Worm (Caenorhabditis elegans) whole organism, L3 larva: ENCODE data around the gene C16C8.26.
"Not testable (repeated sequence)": the region's sequence is repeated elsewhere in the genome, so short reads cannot be mapped to it uniquely, and the experiment has no call there.

ENCODE experiments used
- R02D3.7 ChIP-seq: fragments of 150-350 bp; optimal IDR thresholded peaks from 2 replicates; lab custom pipeline; 2014; ENCODE audit warnings: missing biosample characterization, missing genetic modification characterization
- ZK546.5 ChIP-seq: sonication (generic microtip); optimal IDR thresholded peaks from 2 replicates; lab custom pipeline; 2017; ENCODE audit warnings: missing biosample characterization, missing genetic modification characterization
- aly-2 ChIP-seq: fragments of 150-350 bp; optimal IDR thresholded peaks from 2 replicates; lab custom pipeline; 2014; ENCODE audit warnings: missing biosample characterization, missing genetic modification characterization
- ama-1 ChIP-seq: fragments of 150-350 bp; optimal IDR thresholded peaks from 2 replicates; lab custom pipeline; 2018
- ceh-16 ChIP-seq: sonication (generic microtip); optimal IDR thresholded peaks from 2 replicates; lab custom pipeline; 2017; ENCODE audit warnings: missing biosample characterization, missing genetic modification characterization
- egl-27 ChIP-seq: sonication (generic microtip); optimal IDR thresholded peaks from 4 replicates; lab custom pipeline; 2017; ENCODE audit warnings: missing biosample characterization, missing genetic modification reagents, missing genetic modification characterization
- egl-5 ChIP-seq: fragments of 150-350 bp; optimal IDR thresholded peaks from 2 replicates; lab custom pipeline; 2017; ENCODE audit warnings: missing biosample characterization, missing genetic modification reagents, missing genetic modification characterization, inconsistent platforms
- elt-1 ChIP-seq: fragments of 150-350 bp; optimal IDR thresholded peaks from 2 replicates; lab custom pipeline; 2014; ENCODE audit warnings: missing biosample characterization, missing genetic modification characterization
- elt-2 ChIP-seq: sonication (generic microtip); optimal IDR thresholded peaks from 2 replicates; lab custom pipeline; 2016; ENCODE audit warnings: missing genetic modification reagents, mild to moderate bottlenecking, missing genetic modification characterization, missing compliant biosample characterization
- elt-3 ChIP-seq, 3 experiments: fragments of 150-350 bp in 1 of 3; sonication (generic microtip) in 2 of 3; optimal IDR thresholded peaks; 2 replicates in 2 of 3; 4 replicates in 1 of 3; lab custom pipeline; 2014 to 2017; ENCODE audit warnings: missing biosample characterization in 3 of 3, missing genetic modification characterization in 3 of 3
- eor-1 ChIP-seq, 2 experiments: fragments of 150-350 bp; optimal IDR thresholded peaks; 2 replicates each; lab custom pipeline; 2014 to 2018; ENCODE audit warnings: missing biosample characterization in 2 of 2, missing genetic modification characterization in 2 of 2
- fkh-2 ChIP-seq: fragments of 150-350 bp; optimal IDR thresholded peaks from 2 replicates; lab custom pipeline; 2014; ENCODE audit warnings: missing biosample characterization, missing genetic modification reagents, missing genetic modification characterization
- fos-1 ChIP-seq: fragments of 150-350 bp; optimal IDR thresholded peaks from 2 replicates; lab custom pipeline; 2014; ENCODE audit warnings: missing biosample characterization, missing genetic modification characterization
- hmg-11 ChIP-seq: sonication (generic microtip); optimal IDR thresholded peaks from 2 replicates; lab custom pipeline; 2016; ENCODE audit warnings: missing genetic modification characterization, missing compliant biosample characterization
- jun-1 ChIP-seq: fragments of 150-350 bp; optimal IDR thresholded peaks from 2 replicates; lab custom pipeline; 2014; ENCODE audit warnings: missing biosample characterization, missing genetic modification reagents, missing genetic modification characterization
- lin-15B ChIP-seq: fragments of 150-350 bp; optimal IDR thresholded peaks from 2 replicates; lab custom pipeline; 2014; ENCODE audit warnings: missing biosample characterization, missing genetic modification characterization
- lin-39 ChIP-seq: fragments of 150-350 bp; optimal IDR thresholded peaks from 2 replicates; lab custom pipeline; 2018; ENCODE audit warnings: missing biosample characterization, missing genetic modification reagents, missing genetic modification characterization
- mdl-1 ChIP-seq: fragments of 150-350 bp; optimal IDR thresholded peaks from 2 replicates; lab custom pipeline; 2014; ENCODE audit warnings: missing biosample characterization, missing genetic modification characterization
- mml-1 ChIP-seq: fragments of 150-350 bp; sonication (generic microtip); optimal IDR thresholded peaks from 3 replicates; lab custom pipeline; 2014; ENCODE audit warnings: missing biosample characterization, missing genetic modification characterization
- nfya-1 ChIP-seq: sonication (generic microtip); optimal IDR thresholded peaks from 2 replicates; lab custom pipeline; 2017; ENCODE audit warnings: missing genetic modification characterization, mild to moderate bottlenecking, missing compliant biosample characterization, antibody characterized with exemption, moderate library complexity; ENCODE audit not compliant: insufficient read depth
- nhr-12 ChIP-seq: fragments of 150-350 bp; optimal IDR thresholded peaks from 2 replicates; lab custom pipeline; 2014; ENCODE audit warnings: missing biosample characterization, missing genetic modification characterization
- nhr-237 ChIP-seq: fragments of 150-350 bp; optimal IDR thresholded peaks from 2 replicates; lab custom pipeline; 2014; ENCODE audit warnings: missing biosample characterization, missing genetic modification characterization
- nhr-25 ChIP-seq: sonication (generic microtip); optimal IDR thresholded peaks from 2 replicates; lab custom pipeline; 2017; ENCODE audit warnings: missing biosample characterization, missing genetic modification characterization
- nhr-43 ChIP-seq: sonication (generic microtip); optimal IDR thresholded peaks from 2 replicates; lab custom pipeline; 2016; ENCODE audit warnings: mild to moderate bottlenecking, missing genetic modification characterization, missing compliant biosample characterization; ENCODE audit not compliant: poor library complexity, severe bottlenecking
- nhr-67 ChIP-seq: fragments of 150-350 bp; optimal IDR thresholded peaks from 2 replicates; lab custom pipeline; 2014; ENCODE audit warnings: missing biosample characterization, missing genetic modification characterization
- nhr-77 ChIP-seq: fragments of 150-350 bp; optimal IDR thresholded peaks from 2 replicates; lab custom pipeline; 2014; ENCODE audit warnings: missing biosample characterization, missing genetic modification characterization
- pha-4 ChIP-seq: fragments of 150-350 bp; optimal IDR thresholded peaks from 2 replicates; lab custom pipeline; 2014; ENCODE audit warnings: missing biosample characterization, missing genetic modification reagents, missing genetic modification characterization
- pqm-1 ChIP-seq: fragments of 150-350 bp; optimal IDR thresholded peaks from 2 replicates; lab custom pipeline; 2017; ENCODE audit warnings: missing biosample characterization, missing genetic modification characterization, inconsistent platforms
- sea-2 ChIP-seq: fragments of 150-350 bp; sonication (generic microtip); optimal IDR thresholded peaks from 4 replicates; lab custom pipeline; 2014; ENCODE audit warnings: missing biosample characterization, missing genetic modification reagents, missing genetic modification characterization
- snpc-4 ChIP-seq: fragments of 150-350 bp; optimal IDR thresholded peaks from 2 replicates; lab custom pipeline; 2014; ENCODE audit warnings: missing biosample characterization, missing genetic modification characterization
- tbx-2 ChIP-seq: sonication (generic microtip); optimal IDR thresholded peaks from 2 replicates; lab custom pipeline; 2016; ENCODE audit warnings: mild to moderate bottlenecking, missing genetic modification characterization, missing compliant biosample characterization
- unc-39 ChIP-seq: sonication (generic microtip); optimal IDR thresholded peaks from 4 replicates; lab custom pipeline; 2017; ENCODE audit warnings: missing biosample characterization, missing genetic modification characterization
- unc-62 ChIP-seq: fragments of 150-350 bp; sonication (generic microtip); optimal IDR thresholded peaks from 4 replicates; lab custom pipeline; 2014; ENCODE audit warnings: missing biosample characterization, missing genetic modification reagents, missing genetic modification characterization
- zag-1 ChIP-seq: fragments of 150-350 bp; optimal IDR thresholded peaks from 2 replicates; lab custom pipeline; 2014; ENCODE audit warnings: missing biosample characterization, missing genetic modification characterization
- ztf-11 ChIP-seq: fragments of 150-350 bp; optimal IDR thresholded peaks from 2 replicates; lab custom pipeline; 2014; ENCODE audit warnings: missing biosample characterization, missing genetic modification characterization

C16C8.26 gene

ce11 chrII:3460048-3460447, 1.9 kb upstream of the C16C8.26 start, which contains the start of gene C16C8.7:
C16C8.7 (minus strand) TSS chrII:3460148.
- no peak for TF ChIP-seq nhr-12 (tag; lab: Kevin White, UChicago)
- no peak for TF ChIP-seq ZK546.5 (tag; lab: Kevin White, UChicago)
- no peak for TF ChIP-seq egl-5 (tag; lab: Kevin White, UChicago)
- no peak for TF ChIP-seq fos-1 (tag; lab: Kevin White, UChicago)
- TF ChIP-seq eor-1 (tag; optimal IDR thresholded peaks at IDR 0.05; lab: Kevin White, UChicago): no peak
- TF ChIP-seq lin-15B (tag; lab: Kevin White, UChicago): no peak

- TF ChIP-seq nfya-1 (tag; lab: Kevin White, UChicago) (no peak), nhr-77 (tag; lab: Kevin White, UChicago) (no peak)
Observed at ce11 chrII:3459199-3459598, 1.1 kb upstream of the C16C8.26 start.

- no peak for TF ChIP-seq nhr-237 (tag; lab: Kevin White, UChicago)
- TF ChIP-seq fos-1 (tag; lab: Kevin White, UChicago): no peak
- TF ChIP-seq ama-1 (lab: Kevin White, UChicago): no peak
- no peak for TF ChIP-seq sea-2
- no peak for TF ChIP-seq lin-15B (tag; lab: Kevin White, UChicago)
- no peak for TF ChIP-seq aly-2 (tag; lab: Kevin White, UChicago)
- no peak for TF ChIP-seq nhr-43 (tag; lab: Kevin White, UChicago)
- TF ChIP-seq lin-39 (tag; lab: Kevin White, UChicago): no peak
- no peak for TF ChIP-seq elt-1 (tag; lab: Kevin White, UChicago)
- TF ChIP-seq mdl-1 (tag; lab: Kevin White, UChicago): no peak
- TF ChIP-seq pha-4 (tag; lab: Kevin White, UChicago): no peak
Observed at ce11 chrII:3453521-3453920, 4.6 kb downstream of the C16C8.26 start, which contains the start of gene C16C8.11. C16C8.11 (plus strand) TSS chrII:3453708.

ce11 chrII:3452421-3452820, 5.7 kb downstream of the C16C8.26 start, which contains the start of gene C16C8.12:
C16C8.12 (plus strand) TSS chrII:3452721.
- TF ChIP-seq elt-3 (tag; optimal IDR thresholded peaks at IDR 0.05; lab: Kevin White, UChicago) (no peak), fkh-2 (tag; lab: Kevin White, UChicago) (no peak), ztf-11 (no peak), lin-39 (tag; lab: Kevin White, UChicago) (no peak), tbx-2 (no peak), unc-62 (GFP tag; lab: Kevin White, UChicago) (no peak), hmg-11 (tag; lab: Kevin White, UChicago) (no peak), elt-2 (no peak), R02D3.7 (tag; lab: Kevin White, UChicago) (no peak), ama-1 (lab: Kevin White, UChicago) (no peak), nhr-43 (tag; lab: Kevin White, UChicago) (no peak)

- not testable (repeated sequence) for TF ChIP-seq mml-1; snpc-4; nhr-237 (tag; lab: Kevin White, UChicago)
Observed at ce11 chrII:3449514-3449913, 8.6 kb downstream of the C16C8.26 start, which contains the start of gene C16C8.14. C16C8.14 (plus strand) TSS chrII:3449814.

ce11 chrII:3448776-3449280, 9.3 kb downstream of the C16C8.26 start, which contains the start of gene C16C8.25:
C16C8.25 (plus strand) TSS chrII:3449230.
- TF ChIP-seq lin-39 (tag; lab: Kevin White, UChicago) (no peak), ztf-11 (no peak), snpc-4 (no peak), jun-1 (tag; lab: Kevin White, UChicago) (no peak), lin-15B (tag; lab: Kevin White, UChicago) (no peak), mml-1 (no peak), tbx-2 (no peak), nhr-237 (tag; lab: Kevin White, UChicago) (no peak), unc-39 (no peak), fos-1 (tag; lab: Kevin White, UChicago) (no peak), nhr-25 (tag; lab: Kevin White, UChicago) (no peak), ama-1 (lab: Kevin White, UChicago) (no peak), ceh-16 (tag; lab: Kevin White, UChicago) (no peak), R02D3.7 (tag; lab: Kevin White, UChicago) (no peak), nhr-67 (tag; lab: Kevin White, UChicago) (no peak), zag-1 (tag; lab: Kevin White, UChicago) (no peak), pqm-1 (no peak), egl-27 (tag; lab: Kevin White, UChicago) (no peak)
- TF ChIP-seq, all 47 proteins: peak for 0
